Worm (Caenorhabditis elegans): ENCODE measurements around the gene lact-4.

The lact-4 gene

ce11 chrII:8494228-8494717 lies 14.0 kb upstream of the lact-4 start, which contains the start of gene M05D6.9:
Gene M05D6.9, plus strand, starts transcription at chrII:8494278.
- no peak for TF ChIP-seq W03F9.2 (tag; optimal IDR thresholded peaks at IDR 0.05)

- no peak for TF ChIP-seq him-1 (tag; optimal IDR thresholded peaks at IDR 0.05)
- TF ChIP-seq W03F9.2 (tag; optimal IDR thresholded peaks at IDR 0.05) = no peak
- no peak for TF ChIP-seq dao-5 (tag; optimal IDR thresholded peaks at IDR 0.05)
Observed at ce11 chrII:8488123-8488522, 7.8 kb upstream of the lact-4 start.

- TF ChIP-seq W03F9.2 (tag; optimal IDR thresholded peaks at IDR 0.05) (no peak), him-1 (tag; optimal IDR thresholded peaks at IDR 0.05) (no peak)
Observed at ce11 chrII:8485603-8486002, 5.3 kb upstream of the lact-4 start, which contains the start of gene gbh-2. Gene gbh-2, plus strand, starts transcription at chrII:8485879.

ce11 chrII:8484546-8484945 lies 4.3 kb upstream of the lact-4 start:
- TF ChIP-seq dao-5 (tag; optimal IDR thresholded peaks at IDR 0.05) (no peak), him-1 (tag; optimal IDR thresholded peaks at IDR 0.05) (no peak), W03F9.2 (tag; optimal IDR thresholded peaks at IDR 0.05) (no peak)

ce11 chrII:8483793-8484186 lies 3.5 kb upstream of the lact-4 start, which contains the start of gene taap-1:
Gene taap-1, minus strand, starts transcription at chrII:8483871.
- TF ChIP-seq dao-5 (tag; optimal IDR thresholded peaks at IDR 0.05) (no peak), him-1 (tag; optimal IDR thresholded peaks at IDR 0.05) (no peak), W03F9.2 (tag; optimal IDR thresholded peaks at IDR 0.05) (no peak)

ce11 chrII:8483124-8483792 lies 3.0 kb upstream of the lact-4 start:
- no peak for TF ChIP-seq W03F9.2 (tag; optimal IDR thresholded peaks at IDR 0.05)
- no peak for TF ChIP-seq him-1 (tag; optimal IDR thresholded peaks at IDR 0.05)
- no peak for TF ChIP-seq dao-5 (tag; optimal IDR thresholded peaks at IDR 0.05)

ce11 chrII:8481731-8482253 lies 1.5 kb upstream of the lact-4 start, which contains the start of gene M05D6.5:
Gene M05D6.5, minus strand, starts transcription at chrII:8482203.
- TF ChIP-seq him-1 (tag; optimal IDR thresholded peaks at IDR 0.05) (no peak), dao-5 (tag; optimal IDR thresholded peaks at IDR 0.05) (no peak), W03F9.2 (tag; optimal IDR thresholded peaks at IDR 0.05) (no peak)

- TF ChIP-seq W03F9.2 (tag; optimal IDR thresholded peaks at IDR 0.05) (peak; percentile 13), him-1 (tag; optimal IDR thresholded peaks at IDR 0.05) (no peak)
Observed at ce11 chrII:8481033-8481708, 893 bp upstream of the lact-4 start.

- TF ChIP-seq dao-5 (tag; optimal IDR thresholded peaks at IDR 0.05) = no peak
- no peak for TF ChIP-seq him-1 (tag; optimal IDR thresholded peaks at IDR 0.05)
- no peak for TF ChIP-seq W03F9.2 (tag; optimal IDR thresholded peaks at IDR 0.05)
Observed at ce11 chrII:8479337-8479736, 941 bp downstream of the lact-4 start.

- TF ChIP-seq dao-5 (tag; optimal IDR thresholded peaks at IDR 0.05) = no peak
- no peak for TF ChIP-seq W03F9.2 (tag; optimal IDR thresholded peaks at IDR 0.05)
- no peak for TF ChIP-seq him-1 (tag; optimal IDR thresholded peaks at IDR 0.05)
Observed at ce11 chrII:8475306-8475822, 4.9 kb downstream of the lact-4 start, which contains the start of the genes M05D6.1 and M05D6.3. Gene M05D6.1, minus strand, starts transcription at chrII:8475406. Gene M05D6.3, plus strand, starts transcription at chrII:8475772.

ce11 chrII:8472916-8473315 lies 7.4 kb downstream of the lact-4 start:
- TF ChIP-seq him-1 (tag; optimal IDR thresholded peaks at IDR 0.05) (no peak), dao-5 (tag; optimal IDR thresholded peaks at IDR 0.05) (no peak), W03F9.2 (tag; optimal IDR thresholded peaks at IDR 0.05) (no peak)

- no peak for TF ChIP-seq him-1 (tag; optimal IDR thresholded peaks at IDR 0.05)
- no peak for TF ChIP-seq W03F9.2 (tag; optimal IDR thresholded peaks at IDR 0.05)
- TF ChIP-seq dao-5 (tag; optimal IDR thresholded peaks at IDR 0.05) = no peak
Observed at ce11 chrII:8471139-8471538, 9.1 kb downstream of the lact-4 start, which contains the start of gene M05D6.8. Gene M05D6.8, minus strand, starts transcription at chrII:8471239.

- no peak for TF ChIP-seq W03F9.2 (tag; optimal IDR thresholded peaks at IDR 0.05)
- no peak for TF ChIP-seq dao-5 (tag; optimal IDR thresholded peaks at IDR 0.05)
- no peak for TF ChIP-seq him-1 (tag; optimal IDR thresholded peaks at IDR 0.05)
Observed at ce11 chrII:8467809-8468208, 12.5 kb downstream of the lact-4 start, which contains the start of gene M05D6.2. Gene M05D6.2, plus strand, starts transcription at chrII:8468109.

ce11 chrII:8466874-8467273 lies 13.4 kb downstream of the lact-4 start, which contains the start of gene F22B5.10:
Gene F22B5.10, plus strand, starts transcription at chrII:8467174.
- no peak for TF ChIP-seq him-1 (tag; optimal IDR thresholded peaks at IDR 0.05)
- TF ChIP-seq W03F9.2 (tag; optimal IDR thresholded peaks at IDR 0.05) = no peak
- no peak for TF ChIP-seq dao-5 (tag; optimal IDR thresholded peaks at IDR 0.05)

All from whole organism, L4/young adult.